Worm (Caenorhabditis elegans) whole organism, young adult: ENCODE data around the gene cyp-14A4.

Source experiments
- B0035.1 ChIP-seq: sonication (generic microtip); optimal IDR thresholded peaks from 2 replicates; lab custom pipeline; 2016; ENCODE audit warnings: missing genetic modification characterization, mild to moderate bottlenecking, missing compliant biosample characterization, missing genotype, missing genetic modification reagents
- B0336.3 ChIP-seq: fragments of 200-800 bp; sonication (Bioruptor generic); IDR thresholded peaks from 2 replicates; pipeline ENCODE4 v1.3.6; 2022; ENCODE audit warnings: missing genetic modification characterization, missing compliant biosample characterization
- C17E4.6 ChIP-seq: fragments of 200-800 bp; sonication (Bioruptor generic); IDR thresholded peaks from 2 replicates; pipeline ENCODE4 v1.3.6; 2022; ENCODE audit warnings: missing genetic modification reagents, missing genetic modification characterization, missing compliant biosample characterization
- F10E7.11 ChIP-seq: sonication (generic microtip); optimal IDR thresholded peaks from 2 replicates; lab custom pipeline; 2017; ENCODE audit warnings: mild to moderate bottlenecking, missing genetic modification characterization, moderate library complexity, missing compliant biosample characterization
- F23B12.7 ChIP-seq: sonication (generic microtip); optimal IDR thresholded peaks from 2 replicates; lab custom pipeline; 2017; ENCODE audit warnings: missing genetic modification characterization, mild to moderate bottlenecking, missing compliant biosample characterization, antibody characterized with exemption, moderate library complexity; ENCODE audit not compliant: insufficient read depth
- F39B2.1 ChIP-seq: fragments of 200-800 bp; sonication (Bioruptor generic); IDR thresholded peaks from 2 replicates; pipeline ENCODE4 v1.3.6; 2022; ENCODE audit warnings: missing genetic modification reagents, missing genetic modification characterization, missing compliant biosample characterization
- F49E8.2 ChIP-seq: sonication (generic microtip); optimal IDR thresholded peaks from 3 replicates; lab custom pipeline; 2017; ENCODE audit warnings: missing genetic modification characterization, mild to moderate bottlenecking, missing compliant biosample characterization, antibody characterized with exemption, moderate library complexity; ENCODE audit not compliant: insufficient read depth
- F52B5.7 ChIP-seq: sonication (generic microtip); optimal IDR thresholded peaks from 2 replicates; lab custom pipeline; 2016; ENCODE audit warnings: mild to moderate bottlenecking, missing genetic modification characterization, missing compliant biosample characterization
- K12H6.12 ChIP-seq: fragments of 200-800 bp; sonication (Bioruptor generic); optimal IDR thresholded peaks from 2 replicates; lab custom pipeline; 2018; ENCODE audit warnings: mild to moderate bottlenecking, missing genetic modification characterization, missing compliant biosample characterization
- Y53F4B.3 ChIP-seq: fragments of 200-800 bp; sonication (Bioruptor generic); IDR thresholded peaks from 2 replicates; pipeline ENCODE4 v1.3.6; 2022; ENCODE audit warnings: missing genetic modification reagents, missing genetic modification characterization, missing compliant biosample characterization
- Y95B8A.8 ChIP-seq: fragments of 200-800 bp; sonication (Bioruptor generic); IDR thresholded peaks from 2 replicates; pipeline ENCODE4 v1.3.6; 2022; ENCODE audit warnings: missing genetic modification reagents, missing genetic modification characterization, missing compliant biosample characterization
- bed-2 ChIP-seq: fragments of 200-800 bp; sonication (Bioruptor generic); IDR thresholded peaks from 2 replicates; pipeline ENCODE4 v1.3.6; 2022; ENCODE audit warnings: missing genetic modification reagents, missing genetic modification characterization, missing compliant biosample characterization
- cebp-2 ChIP-seq: fragments of 200-800 bp; sonication (Bioruptor generic); IDR thresholded peaks from 2 replicates; pipeline ENCODE4 v1.3.6; 2022; ENCODE audit warnings: missing genetic modification characterization, missing compliant biosample characterization
- ceh-79 ChIP-seq: sonication (generic microtip); optimal IDR thresholded peaks from 2 replicates; lab custom pipeline; 2017; ENCODE audit warnings: mild to moderate bottlenecking, missing genetic modification characterization, missing compliant biosample characterization
- die-1 ChIP-seq: sonication (generic microtip); optimal IDR thresholded peaks from 2 replicates; lab custom pipeline; 2016; ENCODE audit warnings: missing genotype, mild to moderate bottlenecking, missing genetic modification characterization, missing compliant biosample characterization
- dox-1 ChIP-seq: fragments of 200-800 bp; sonication (Bioruptor generic); IDR thresholded peaks from 2 replicates; pipeline ENCODE4 v1.3.6; 2022; ENCODE audit warnings: missing genetic modification reagents, missing genetic modification characterization, missing compliant biosample characterization
- egl-18 ChIP-seq: fragments of 200-800 bp; sonication (Bioruptor generic); IDR thresholded peaks from 2 replicates; pipeline ENCODE4 v1.3.6; 2022; ENCODE audit warnings: missing genetic modification reagents, missing genetic modification characterization, missing compliant biosample characterization
- ekl-4 ChIP-seq: fragments of 200-800 bp; sonication (Bioruptor generic); IDR thresholded peaks from 2 replicates; pipeline ENCODE4 v1.3.6; 2022; ENCODE audit warnings: missing genetic modification reagents, missing genetic modification characterization, missing compliant biosample characterization
- gei-17 ChIP-seq: fragments of 200-800 bp; sonication (Bioruptor generic); optimal IDR thresholded peaks from 2 replicates; lab custom pipeline; 2018; ENCODE audit warnings: mild to moderate bottlenecking, missing genetic modification characterization, missing compliant biosample characterization
- hlh-12 ChIP-seq: sonication (generic microtip); optimal IDR thresholded peaks from 2 replicates; lab custom pipeline; 2016; ENCODE audit warnings: missing genetic modification characterization, missing compliant biosample characterization
- hrde-1 ChIP-seq: sonication (generic microtip); optimal IDR thresholded peaks from 2 replicates; lab custom pipeline; 2016; ENCODE audit warnings: missing genetic modification characterization, mild to moderate bottlenecking, missing compliant biosample characterization, moderate library complexity, missing genotype, missing genetic modification reagents, borderline replicate concordance
- lin-26 ChIP-seq: fragments of 200-800 bp; sonication (Bioruptor generic); IDR thresholded peaks from 2 replicates; pipeline ENCODE4 v1.3.6; 2022; ENCODE audit warnings: missing genetic modification reagents, missing genetic modification characterization, missing compliant biosample characterization
- lin-35 ChIP-seq, 3 experiments: fragments of 150-350 bp in 2 of 3; sonication (generic microtip) in 1 of 3; optimal IDR thresholded peaks; 2 replicates each; lab custom pipeline; 2014 to 2018; ENCODE audit warnings: missing biosample characterization in 3 of 3, missing genetic modification characterization in 3 of 3, missing genetic modification reagents in 3 of 3
- lin-40 ChIP-seq: sonication (generic microtip); optimal IDR thresholded peaks from 2 replicates; lab custom pipeline; 2016; ENCODE audit warnings: missing genetic modification characterization, mild to moderate bottlenecking, missing compliant biosample characterization, missing genotype, missing genetic modification reagents
- madf-6 ChIP-seq: fragments of 200-800 bp; sonication (Bioruptor generic); IDR thresholded peaks from 2 replicates; pipeline ENCODE4 v1.3.6; 2022; ENCODE audit warnings: missing genetic modification reagents, missing genetic modification characterization, missing compliant biosample characterization
- mcd-1 ChIP-seq: fragments of 200-800 bp; sonication (Bioruptor generic); IDR thresholded peaks from 2 replicates; pipeline ENCODE4 v1.3.6; 2022; ENCODE audit warnings: missing genetic modification reagents, missing genetic modification characterization, missing compliant biosample characterization
- mes-4 ChIP-seq: sonication (generic microtip); optimal IDR thresholded peaks from 2 replicates; lab custom pipeline; 2016; ENCODE audit warnings: missing genotype, missing genetic modification characterization, missing compliant biosample characterization
- mxl-1 ChIP-seq: sonication (generic microtip); optimal IDR thresholded peaks from 2 replicates; lab custom pipeline; 2016; ENCODE audit warnings: missing genetic modification characterization, missing compliant biosample characterization
- nfya-1 ChIP-seq: sonication (generic microtip); optimal IDR thresholded peaks from 2 replicates; lab custom pipeline; 2017; ENCODE audit warnings: antibody characterized with exemption, missing compliant biosample characterization, missing genetic modification characterization, borderline replicate concordance; ENCODE audit not compliant: insufficient read depth
- nfya-2 ChIP-seq: fragments of 200-800 bp; sonication (Bioruptor generic); IDR thresholded peaks from 2 replicates; pipeline ENCODE4 v1.3.6; 2022; ENCODE audit warnings: missing genetic modification reagents, missing genetic modification characterization, missing compliant biosample characterization
- nhr-120 ChIP-seq: fragments of 200-800 bp; sonication (Bioruptor generic); IDR thresholded peaks from 2 replicates; pipeline ENCODE4 v1.3.6; 2022; ENCODE audit warnings: missing genetic modification characterization, missing compliant biosample characterization
- nhr-27 ChIP-seq: fragments of 200-800 bp; sonication (Bioruptor generic); optimal IDR thresholded peaks from 2 replicates; lab custom pipeline; 2018; ENCODE audit warnings: mild to moderate bottlenecking, missing genetic modification characterization, moderate library complexity, missing compliant biosample characterization
- pha-4 ChIP-seq: fragments of 150-350 bp; sonication (generic microtip); optimal IDR thresholded peaks from 2 replicates; lab custom pipeline; 2014; ENCODE audit warnings: missing biosample characterization, missing genetic modification reagents, missing genetic modification characterization
- rec-8 ChIP-seq, 2 experiments: sonication (generic microtip); optimal IDR thresholded peaks; 2 replicates each; lab custom pipeline; 2016; ENCODE audit warnings: mild to moderate bottlenecking in 2 of 2, missing genetic modification characterization in 2 of 2, missing genetic modification reagents in 2 of 2, missing genotype in 2 of 2, missing biosample characterization in 1 of 2, missing compliant biosample characterization in 1 of 2, moderate library complexity in 1 of 2
- repo-1 ChIP-seq: sonication (generic microtip); optimal IDR thresholded peaks from 2 replicates; lab custom pipeline; 2017; ENCODE audit warnings: mild to moderate bottlenecking, missing genetic modification characterization, missing compliant biosample characterization
- sdz-38 ChIP-seq: sonication (generic microtip); optimal IDR thresholded peaks from 2 replicates; lab custom pipeline; 2016; ENCODE audit warnings: missing genotype, missing genetic modification characterization, missing compliant biosample characterization
- sea-2 ChIP-seq: fragments of 200-800 bp; sonication (Bioruptor generic); IDR thresholded peaks from 2 replicates; pipeline ENCODE4 v1.3.6; 2022; ENCODE audit warnings: missing genetic modification characterization, missing compliant biosample characterization
- snpc-3.4 ChIP-seq: sonication (generic microtip); optimal IDR thresholded peaks from 2 replicates; lab custom pipeline; 2017; ENCODE audit warnings: missing genetic modification characterization, mild to moderate bottlenecking, missing compliant biosample characterization, antibody characterized with exemption, moderate library complexity, missing genotype, missing genetic modification reagents
- sptf-2 ChIP-seq: fragments of 200-800 bp; sonication (Bioruptor generic); optimal IDR thresholded peaks from 2 replicates; lab custom pipeline; 2018; ENCODE audit warnings: mild to moderate bottlenecking, missing genetic modification characterization, missing compliant biosample characterization
- zim-3 ChIP-seq: sonication (generic microtip); optimal IDR thresholded peaks from 2 replicates; lab custom pipeline; 2017; ENCODE audit warnings: mild to moderate bottlenecking, missing genetic modification characterization, moderate library complexity, missing compliant biosample characterization
- ztf-22 ChIP-seq: fragments of 200-800 bp; sonication (Bioruptor generic); optimal IDR thresholded peaks from 2 replicates; lab custom pipeline; 2018; ENCODE audit warnings: mild to moderate bottlenecking, missing genetic modification characterization, moderate library complexity, missing compliant biosample characterization
- ztf-25 ChIP-seq: fragments of 200-800 bp; sonication (Bioruptor generic); IDR thresholded peaks from 2 replicates; pipeline ENCODE4 v1.3.6; 2022; ENCODE audit warnings: missing genetic modification reagents, missing genetic modification characterization, missing compliant biosample characterization
- ztf-26 ChIP-seq: sonication (generic microtip); optimal IDR thresholded peaks from 2 replicates; lab custom pipeline; 2017; ENCODE audit warnings: missing genetic modification characterization, missing compliant biosample characterization

The cyp-14A4 gene

ce11 chrX:13306869-13307446 lies 23.0 kb upstream of the cyp-14A4 start (continued):
- TF ChIP-seq dox-1 (GFP tag; lab: Robert Waterston, UW) (peak; percentile 89; the same call in 1 of the 2 replicates), mcd-1 (GFP tag; lab: Robert Waterston, UW) (no peak; the same call in none of the 2 replicates), bed-2 (GFP tag; lab: Robert Waterston, UW) (peak; percentile 57; the same call in 1 of the 2 replicates), repo-1 (tag; lab: Kevin White, UChicago) (no peak), ztf-26 (peak; percentile 81), hrde-1 (tag; lab: Kevin White, UChicago) (peak; percentile 90)

ce11 chrX:13305779-13306178 lies 21.8 kb upstream of the cyp-14A4 start, which contains the start of gene srd-43:
Gene srd-43, minus strand, starts transcription at chrX:13305844.
- no peak for TF ChIP-seq nfya-2 (GFP tag; lab: Robert Waterston, UW)
- no peak for TF ChIP-seq gei-17 (GFP tag; lab: Kevin White, UChicago)
- no peak for TF ChIP-seq lin-26 (GFP tag; lab: Robert Waterston, UW)
- TF ChIP-seq hrde-1 (tag; lab: Kevin White, UChicago), result no peak
- TF ChIP-seq Y95B8A.8 (GFP tag; lab: Robert Waterston, UW), result no peak
- no peak for TF ChIP-seq F10E7.11 (tag; lab: Kevin White, UChicago)
- no peak for TF ChIP-seq rec-8 (tag; optimal IDR thresholded peaks at IDR 0.05; lab: Kevin White, UChicago)
- TF ChIP-seq F52B5.7 (tag; lab: Kevin White, UChicago), result no peak
- no peak for TF ChIP-seq sptf-2 (GFP tag; lab: Kevin White, UChicago)
- no peak for TF ChIP-seq die-1 (tag; lab: Kevin White, UChicago)

- TF ChIP-seq F49E8.2, result no peak
- no peak for TF ChIP-seq K12H6.12
- no peak for TF ChIP-seq pha-4 (tag; lab: Kevin White, UChicago)
- TF ChIP-seq mes-4 (tag; lab: Kevin White, UChicago), result no peak
- no peak for TF ChIP-seq cebp-2 (GFP tag; lab: Robert Waterston, UW)
- TF ChIP-seq ekl-4 (GFP tag; lab: Robert Waterston, UW), result no peak
- TF ChIP-seq B0035.1 (tag; lab: Kevin White, UChicago), result no peak
- TF ChIP-seq sdz-38 (tag; lab: Kevin White, UChicago), result no peak
- no peak for TF ChIP-seq sea-2 (GFP tag; lab: Robert Waterston, UW)
- TF ChIP-seq zim-3, result no peak
- no peak for TF ChIP-seq ztf-22 (GFP tag; lab: Kevin White, UChicago)
- TF ChIP-seq C17E4.6 (GFP tag; lab: Robert Waterston, UW), result no peak
- TF ChIP-seq ceh-79 (tag; lab: Kevin White, UChicago), result no peak
- TF ChIP-seq mxl-1 (tag; lab: Kevin White, UChicago), result no peak
Observed at ce11 chrX:13303357-13303756, 19.4 kb upstream of the cyp-14A4 start, which contains the start of gene srd-42. Gene srd-42, minus strand, starts transcription at chrX:13303457.

- TF ChIP-seq egl-18 (GFP tag; lab: Robert Waterston, UW) (no peak), snpc-3.4 (tag; lab: Kevin White, UChicago) (no peak), die-1 (tag; lab: Kevin White, UChicago) (no peak), nhr-27 (no peak), lin-35 (GFP tag; optimal IDR thresholded peaks at IDR 0.05; lab: Kevin White, UChicago) (no peak), nhr-120 (no peak), ztf-25 (GFP tag; lab: Robert Waterston, UW) (no peak), B0336.3 (GFP tag; lab: Robert Waterston, UW) (no peak), ztf-22 (GFP tag; lab: Kevin White, UChicago) (no peak), lin-40 (tag; lab: Kevin White, UChicago) (no peak), Y53F4B.3 (GFP tag; lab: Robert Waterston, UW) (no peak), hlh-12 (tag; lab: Kevin White, UChicago) (no peak), nfya-1 (tag; lab: Kevin White, UChicago) (no peak), rec-8 (tag; optimal IDR thresholded peaks at IDR 0.05; lab: Kevin White, UChicago) (no peak), F23B12.7 (no peak), madf-6 (GFP tag; lab: Robert Waterston, UW) (no peak), F39B2.1 (GFP tag; lab: Robert Waterston, UW) (no peak)
Observed at ce11 chrX:13300503-13300902, 16.5 kb upstream of the cyp-14A4 start, which contains the start of gene srd-39. Gene srd-39, minus strand, starts transcription at chrX:13300603.
